Fruit fly (Drosophila melanogaster) whole organism, embryonic: ENCODE data around the gene Unc-115b.

ENCODE experiments used
- ATbp ChIP-seq: fragments of 200-800 bp; sonication (Bioruptor generic); optimal IDR thresholded peaks from 2 replicates; lab custom pipeline; 2017; ENCODE audit warnings: missing biosample characterization, mild to moderate bottlenecking, missing genetic modification characterization, missing genetic modification reagents
- Aef1 ChIP-seq: fragments of 200-800 bp; sonication (Bioruptor generic); IDR thresholded peaks from 3 replicates; pipeline ENCODE4 v1.3.6; 2022; ENCODE audit warnings: missing biosample characterization, missing genetic modification characterization
- Blimp-1 ChIP-seq: fragments of 200-800 bp; sonication (Bioruptor generic); optimal IDR thresholded peaks from 3 replicates; lab custom pipeline; 2018; ENCODE audit warnings: missing biosample characterization, missing genetic modification characterization, mild to moderate bottlenecking, moderate library complexity, missing genetic modification reagents
- CG12155 ChIP-seq: fragments of 200-800 bp; sonication (Bioruptor generic); optimal IDR thresholded peaks from 3 replicates; lab custom pipeline; 2016; ENCODE audit warnings: missing biosample characterization, missing genetic modification characterization
- CG1233 ChIP-seq: fragments of 200-800 bp; sonication (Bioruptor generic); optimal IDR thresholded peaks from 4 replicates; lab custom pipeline; 2018; ENCODE audit warnings: missing biosample characterization, mild to moderate bottlenecking, missing genetic modification characterization
- CG13424 ChIP-seq: fragments of 200-800 bp; sonication (Bioruptor generic); optimal IDR thresholded peaks from 2 replicates; lab custom pipeline; 2019; ENCODE audit warnings: missing biosample characterization, mild to moderate bottlenecking, missing genetic modification characterization, moderate library complexity
- CG15479 ChIP-seq: fragments of 200-800 bp; sonication (Bioruptor generic); optimal IDR thresholded peaks from 3 replicates; lab custom pipeline; 2019; ENCODE audit warnings: missing biosample characterization, mild to moderate bottlenecking, missing genetic modification characterization, moderate library complexity
- CG17829 ChIP-seq: fragments of 200-800 bp; optimal IDR thresholded peaks from 2 replicates; lab custom pipeline; 2019; ENCODE audit warnings: missing biosample characterization, mild to moderate bottlenecking, missing genetic modification characterization, moderate library complexity
- CG18764 ChIP-seq: fragments of 200-800 bp; sonication (Bioruptor generic); optimal IDR thresholded peaks from 3 replicates; lab custom pipeline; 2016; ENCODE audit warnings: missing biosample characterization, missing genetic modification characterization
- CG3995 ChIP-seq: fragments of 200-800 bp; sonication (Bioruptor generic); optimal IDR thresholded peaks from 3 replicates; lab custom pipeline; 2016; ENCODE audit warnings: missing biosample characterization, missing genetic modification characterization
- CG4360 ChIP-seq: fragments of 200-800 bp; sonication (Bioruptor generic); IDR thresholded peaks from 2 replicates; pipeline ENCODE4 v1.3.6; 2022; ENCODE audit warnings: missing biosample characterization, missing genetic modification characterization
- CG4617 ChIP-seq: fragments of 200-800 bp; sonication (Bioruptor generic); optimal IDR thresholded peaks from 3 replicates; lab custom pipeline; 2016; ENCODE audit warnings: missing biosample characterization, missing genetic modification characterization, borderline replicate concordance
- CG4730 ChIP-seq: fragments of 200-800 bp; sonication (Bioruptor generic); IDR thresholded peaks from 2 replicates; pipeline ENCODE4 v1.3.6; 2022; ENCODE audit warnings: missing biosample characterization, missing genetic modification characterization
- CG6765 ChIP-seq: fragments of 200-800 bp; sonication (Bioruptor generic); optimal IDR thresholded peaks from 3 replicates; lab custom pipeline; 2017; ENCODE audit warnings: missing biosample characterization, mild to moderate bottlenecking, missing genetic modification characterization
- CG7372 ChIP-seq: fragments of 200-800 bp; sonication (Bioruptor generic); IDR thresholded peaks from 2 replicates; pipeline ENCODE4 v1.3.6; 2022; ENCODE audit warnings: missing biosample characterization, missing genetic modification characterization
- CG7786 ChIP-seq: fragments of 200-800 bp; sonication (Bioruptor generic); optimal IDR thresholded peaks from 2 replicates; lab custom pipeline; 2016; ENCODE audit warnings: missing biosample characterization, missing genetic modification characterization
- CG8281 ChIP-seq: fragments of 200-800 bp; sonication (Bioruptor generic); optimal IDR thresholded peaks from 2 replicates; lab custom pipeline; 2018; ENCODE audit warnings: missing biosample characterization, mild to moderate bottlenecking, missing genetic modification characterization, moderate library complexity
- CG9876 ChIP-seq: fragments of 200-800 bp; sonication (Bioruptor generic); optimal IDR thresholded peaks from 2 replicates; lab custom pipeline; 2016; ENCODE audit warnings: missing biosample characterization, missing genetic modification characterization
- D19B ChIP-seq: fragments of 200-800 bp; sonication (Bioruptor generic); optimal IDR thresholded peaks from 2 replicates; lab custom pipeline; 2017; ENCODE audit warnings: missing biosample characterization, mild to moderate bottlenecking, missing genetic modification characterization
- Dref ChIP-seq: fragments of 200-800 bp; sonication (Bioruptor generic); IDR thresholded peaks from 2 replicates; pipeline ENCODE4 v1.3.6; 2022; ENCODE audit warnings: missing biosample characterization, missing genetic modification characterization
- HLH54F ChIP-seq: fragments of 200-800 bp; sonication (Bioruptor generic); optimal IDR thresholded peaks from 3 replicates; lab custom pipeline; 2016; ENCODE audit warnings: missing biosample characterization, missing genetic modification characterization
- Hr78 ChIP-seq, 2 experiments: fragments of 200-800 bp in 1 of 2; fragments of >200 bp in 1 of 2; sonication (Bioruptor generic) in 1 of 2; optimal IDR thresholded peaks; 2 replicates each; lab custom pipeline; 2017 to 2019; ENCODE audit warnings: missing biosample characterization in 2 of 2, missing genetic modification characterization in 2 of 2, mild to moderate bottlenecking in 1 of 2, moderate library complexity in 1 of 2
- Hsf ChIP-seq: fragments of 200-800 bp; sonication (Bioruptor generic); optimal IDR thresholded peaks from 3 replicates; lab custom pipeline; 2016; ENCODE audit warnings: missing biosample characterization, missing genetic modification characterization
- MTF-1 ChIP-seq: fragments of 200-800 bp; sonication (Bioruptor generic); optimal IDR thresholded peaks from 2 replicates; lab custom pipeline; 2018; ENCODE audit warnings: missing biosample characterization, mild to moderate bottlenecking, missing genetic modification characterization, borderline replicate concordance
- Oli ChIP-seq: fragments of 200-800 bp; sonication (Bioruptor generic); optimal IDR thresholded peaks from 2 replicates; lab custom pipeline; 2018; ENCODE audit warnings: missing biosample characterization, mild to moderate bottlenecking, missing genetic modification characterization, moderate library complexity
- PHDP ChIP-seq: fragments of 200-800 bp; sonication (Bioruptor generic); optimal IDR thresholded peaks from 3 replicates; lab custom pipeline; 2018; ENCODE audit warnings: missing biosample characterization, mild to moderate bottlenecking, missing genetic modification characterization, moderate library complexity
- Rx ChIP-seq: fragments of 200-800 bp; sonication (Bioruptor generic); IDR thresholded peaks from 2 replicates; pipeline ENCODE4 v1.3.6; 2022; ENCODE audit warnings: missing biosample characterization, missing genetic modification characterization
- TFAM ChIP-seq: fragments of 200-800 bp; sonication (Bioruptor generic); optimal IDR thresholded peaks from 2 replicates; lab custom pipeline; 2017; ENCODE audit warnings: missing biosample characterization, missing genetic modification characterization, inconsistent platforms
- Usf ChIP-seq: fragments of 200-800 bp; sonication (Bioruptor generic); optimal IDR thresholded peaks from 2 replicates; lab custom pipeline; 2017; ENCODE audit warnings: missing genotype, missing biosample characterization, missing genetic modification characterization
- al ChIP-seq: fragments of 200-800 bp; sonication (Bioruptor generic); IDR thresholded peaks from 2 replicates; pipeline ENCODE4 v1.3.6; 2022; ENCODE audit warnings: missing biosample characterization, missing genetic modification characterization
- az2 ChIP-seq: fragments of 200-800 bp; sonication (Bioruptor generic); optimal IDR thresholded peaks from 3 replicates; lab custom pipeline; 2016; ENCODE audit warnings: missing biosample characterization, missing genetic modification characterization
- bigmax ChIP-seq: fragments of 200-800 bp; sonication (Bioruptor generic); optimal IDR thresholded peaks from 2 replicates; lab custom pipeline; 2018; ENCODE audit warnings: missing biosample characterization, mild to moderate bottlenecking, missing genetic modification characterization
- chif ChIP-seq, 2 experiments: fragments of 200-800 bp; sonication (Bioruptor generic); optimal IDR thresholded peaks; 3 replicates each; lab custom pipeline; 2016; ENCODE audit warnings: missing biosample characterization in 2 of 2, missing genetic modification characterization in 2 of 2
- chn ChIP-seq: fragments of 200-800 bp; sonication (Bioruptor generic); optimal IDR thresholded peaks from 2 replicates; lab custom pipeline; 2016; ENCODE audit warnings: missing biosample characterization, missing genetic modification characterization
- dan ChIP-seq: fragments of 200-800 bp; sonication (Bioruptor generic); IDR thresholded peaks from 2 replicates; pipeline ENCODE4 v1.3.6; 2022; ENCODE audit warnings: missing biosample characterization, missing genetic modification characterization
- dmrt11E ChIP-seq: fragments of 200-800 bp; sonication (Bioruptor generic); optimal IDR thresholded peaks from 3 replicates; lab custom pipeline; 2018; ENCODE audit warnings: missing biosample characterization, mild to moderate bottlenecking, missing genetic modification characterization, moderate library complexity
- dmrt99B ChIP-seq: fragments of 200-800 bp; sonication (Bioruptor generic); optimal IDR thresholded peaks from 2 replicates; lab custom pipeline; 2018; ENCODE audit warnings: missing biosample characterization, mild to moderate bottlenecking, missing genetic modification characterization, moderate library complexity
- exex ChIP-seq: fragments of 200-800 bp; sonication (Bioruptor generic); optimal IDR thresholded peaks from 4 replicates; lab custom pipeline; 2018; ENCODE audit warnings: missing biosample characterization, mild to moderate bottlenecking, missing genetic modification characterization, moderate library complexity
- fd3F ChIP-seq: fragments of 200-800 bp; sonication (Bioruptor generic); optimal IDR thresholded peaks from 2 replicates; lab custom pipeline; 2018; ENCODE audit warnings: missing biosample characterization, mild to moderate bottlenecking, missing genetic modification characterization, moderate library complexity
- fd64A ChIP-seq: fragments of 200-800 bp; sonication (Bioruptor generic); optimal IDR thresholded peaks from 3 replicates; lab custom pipeline; 2018; ENCODE audit warnings: missing biosample characterization, mild to moderate bottlenecking, missing genetic modification characterization
- fu2 ChIP-seq: fragments of 200-800 bp; sonication (Bioruptor generic); optimal IDR thresholded peaks from 2 replicates; lab custom pipeline; 2016; ENCODE audit warnings: missing biosample characterization, missing genetic modification characterization
- gce ChIP-seq: fragments of 200-800 bp; sonication (Bioruptor generic); IDR thresholded peaks from 3 replicates; pipeline ENCODE4 v1.3.6; 2022; ENCODE audit warnings: missing biosample characterization, missing genetic modification characterization
- grn ChIP-seq: fragments of 200-800 bp; sonication (Bioruptor generic); optimal IDR thresholded peaks from 3 replicates; lab custom pipeline; 2017; ENCODE audit warnings: missing biosample characterization, missing genetic modification characterization
- ham ChIP-seq: fragments of 200-800 bp; sonication (Bioruptor generic); IDR thresholded peaks from 2 replicates; pipeline ENCODE4 v1.3.6; 2022; ENCODE audit warnings: missing biosample characterization, missing genetic modification characterization
- klu ChIP-seq: fragments of 200-800 bp; sonication (Bioruptor generic); IDR thresholded peaks from 2 replicates; pipeline ENCODE4 v1.3.6; 2022; ENCODE audit warnings: missing biosample characterization, missing genetic modification characterization
- knrl ChIP-seq: fragments of 200-800 bp; sonication (Bioruptor generic); IDR thresholded peaks from 3 replicates; pipeline ENCODE4 v1.3.6; 2022; ENCODE audit warnings: missing biosample characterization, missing genetic modification characterization; ENCODE audit not compliant: partially characterized antibody
- pb ChIP-seq: fragments of 200-800 bp; sonication (Bioruptor generic); optimal IDR thresholded peaks from 3 replicates; lab custom pipeline; 2016; ENCODE audit warnings: missing biosample characterization, missing genetic modification characterization
- sd ChIP-seq: fragments of 200-800 bp; sonication (Bioruptor generic); optimal IDR thresholded peaks from 3 replicates; lab custom pipeline; 2018; ENCODE audit warnings: missing biosample characterization, mild to moderate bottlenecking, missing genetic modification characterization, moderate library complexity
- slou ChIP-seq: fragments of 200-800 bp; sonication (Bioruptor generic); optimal IDR thresholded peaks from 3 replicates; lab custom pipeline; 2016; ENCODE audit warnings: missing biosample characterization, missing genetic modification characterization
- sr ChIP-seq: fragments of 200-800 bp; sonication (Bioruptor generic); IDR thresholded peaks from 3 replicates; pipeline ENCODE4 v1.3.6; 2022; ENCODE audit warnings: missing biosample characterization, missing genetic modification characterization
- tio ChIP-seq: fragments of 200-800 bp; sonication (Bioruptor generic); optimal IDR thresholded peaks from 2 replicates; lab custom pipeline; 2017; ENCODE audit warnings: missing biosample characterization, missing genetic modification characterization, inconsistent platforms

The Unc-115b gene

dm6 chr3R:9702567-9702966, 10.0 kb upstream of the Unc-115b start (continued):
- TF ChIP-seq TFAM (GFP tag; lab: Kevin White, UChicago): peak; percentile 37
- TF ChIP-seq CG18764 (GFP tag; lab: Kevin White, UChicago): peak; percentile 86
- peak; percentile 51 for TF ChIP-seq CG4617
- peak; percentile 89 for TF ChIP-seq CG1233 (GFP tag; lab: Kevin White, UChicago)
- TF ChIP-seq Hr78 (GFP tag; optimal IDR thresholded peaks at IDR 0.05; lab: Kevin White, UChicago): peak in 1 of 2 experiments; percentile 5
- TF ChIP-seq CG3995: peak; percentile 56
- TF ChIP-seq CG9876 (GFP tag; lab: Kevin White, UChicago): peak; percentile 38
- peak; percentile 85 for TF ChIP-seq CG6765 (GFP tag; lab: Kevin White, UChicago)
- peak; percentile 77 for TF ChIP-seq Usf (GFP tag; lab: Kevin White, UChicago)
- TF ChIP-seq CG13424: peak; percentile 87
- TF ChIP-seq MTF-1 (GFP tag; lab: Kevin White, UChicago): peak; percentile 78
- no peak for TF ChIP-seq dan (GFP tag; lab: Robert Waterston, UW)
- peak; percentile 63 for TF ChIP-seq slou (GFP tag; lab: Kevin White, UChicago)
- TF ChIP-seq dmrt11E (tag; lab: Kevin White, UChicago): peak; percentile 82
- TF ChIP-seq Blimp-1 (GFP tag; lab: Kevin White, UChicago): peak; percentile 72
- TF ChIP-seq CG4360: no peak
- TF ChIP-seq HLH54F (GFP tag; lab: Kevin White, UChicago): peak; percentile 84
- TF ChIP-seq al: no peak
- peak; percentile 86 for TF ChIP-seq CG17829 (tag; lab: Kevin White, UChicago)
- no peak for TF ChIP-seq Aef1
- no peak for TF ChIP-seq knrl (GFP tag; lab: Robert Waterston, UW)
- peak; percentile 84 for TF ChIP-seq chn (GFP tag; lab: Kevin White, UChicago)
- TF ChIP-seq ham (GFP tag; lab: Robert Waterston, UW): no peak
- TF ChIP-seq fd64A (GFP tag; lab: Kevin White, UChicago): peak; percentile 82
- peak; percentile 89 for TF ChIP-seq Hsf (GFP tag; lab: Kevin White, UChicago)
- peak; percentile 58 for TF ChIP-seq CG15479 (GFP tag; lab: Kevin White, UChicago)
- TF ChIP-seq CG7372 (GFP tag; lab: Robert Waterston, UW): no peak
- TF ChIP-seq dmrt99B (tag; lab: Kevin White, UChicago): peak; percentile 93
- peak; percentile 69 for TF ChIP-seq fu2 (GFP tag; lab: Kevin White, UChicago)
- TF ChIP-seq Dref (GFP tag; lab: Robert Waterston, UW): no peak
- peak; percentile 58 for TF ChIP-seq pb (GFP tag; lab: Kevin White, UChicago)
- peak; percentile 78 for TF ChIP-seq CG8281
- TF ChIP-seq CG4730: no peak
- peak; percentile 57 for TF ChIP-seq bigmax (GFP tag; lab: Kevin White, UChicago)
- TF ChIP-seq klu (GFP tag; lab: Robert Waterston, UW): no peak
- TF ChIP-seq ATbp: peak; percentile 89
- TF ChIP-seq CG7786 (GFP tag; lab: Kevin White, UChicago): peak; percentile 61
- TF ChIP-seq PHDP (tag; lab: Kevin White, UChicago): peak; percentile 95
- TF ChIP-seq sr (GFP tag; lab: Robert Waterston, UW): no peak
- peak; percentile 77 for TF ChIP-seq CG12155 (GFP tag; lab: Kevin White, UChicago)
- peak; percentile 94 for TF ChIP-seq sd (tag; lab: Kevin White, UChicago)
- no peak for TF ChIP-seq tio (GFP tag; lab: Kevin White, UChicago)
- peak; percentile 88 for TF ChIP-seq fd3F
- TF ChIP-seq Oli (tag; lab: Kevin White, UChicago): peak; percentile 93
- no peak for TF ChIP-seq Rx (GFP tag; lab: Robert Waterston, UW)
- no peak for TF ChIP-seq gce
- peak; percentile 50 for TF ChIP-seq grn (GFP tag; lab: Kevin White, UChicago)
- peak; percentile 76 to 80 for TF ChIP-seq chif (GFP tag; optimal IDR thresholded peaks at IDR 0.05; lab: Kevin White, UChicago)
- TF ChIP-seq D19B: peak; percentile 79
- peak; percentile 65 for TF ChIP-seq exex (tag; lab: Kevin White, UChicago)
- TF ChIP-seq az2 (GFP tag; lab: Kevin White, UChicago): peak; percentile 89
